Fruit fly (Drosophila melanogaster) whole organism, embryonic: ENCODE measurements around the gene dyw.

Experiments
- CrebB ChIP-seq: fragments of 200-800 bp; sonication (Bioruptor generic); optimal IDR thresholded peaks from 3 replicates; lab custom pipeline; 2018; ENCODE audit warnings: missing biosample characterization, mild to moderate bottlenecking, missing genetic modification characterization
- Hey ChIP-seq: fragments of 200-800 bp; sonication (Bioruptor generic); optimal IDR thresholded peaks from 3 replicates; lab custom pipeline; 2018; ENCODE audit warnings: missing biosample characterization, mild to moderate bottlenecking, missing genetic modification characterization
- NK7.1 ChIP-seq: fragments of 200-800 bp; sonication (Bioruptor generic); optimal IDR thresholded peaks from 3 replicates; lab custom pipeline; 2016; ENCODE audit warnings: missing biosample characterization, missing genetic modification characterization
- gcm2 ChIP-seq: fragments of 200-800 bp; sonication (Bioruptor generic); optimal IDR thresholded peaks from 2 replicates; lab custom pipeline; 2016; ENCODE audit warnings: missing biosample characterization, missing genetic modification characterization
- nerfin-2 ChIP-seq: fragments of 200-800 bp; sonication (Bioruptor generic); IDR thresholded peaks from 2 replicates; pipeline ENCODE4 v1.3.6; 2022; ENCODE audit warnings: missing biosample characterization, missing genetic modification characterization; ENCODE audit not compliant: partially characterized antibody

- no peak for TF ChIP-seq gcm2 (GFP tag; lab: Kevin White, UChicago)
- no peak for TF ChIP-seq CrebB (tag; lab: Kevin White, UChicago)
- TF ChIP-seq NK7.1 (GFP tag; lab: Kevin White, UChicago) = no peak
- TF ChIP-seq nerfin-2 = no peak; the same call in 1 of the 2 replicates
- TF ChIP-seq Hey (tag; lab: Kevin White, UChicago) = no peak
These were observed 21.0 kb upstream of the dyw start for dm6 chrX:2714730-2715129.
